Worm (Caenorhabditis elegans) whole organism, early embryonic: ENCODE measurements around the gene srj-5.

ENCODE experiments used
- B0310.2 ChIP-seq: sonication (generic microtip); optimal IDR thresholded peaks from 2 replicates; lab custom pipeline; 2016; ENCODE audit warnings: mild to moderate bottlenecking, missing genetic modification characterization, missing compliant biosample characterization
- F13C5.2 ChIP-seq: sonication (generic microtip); optimal IDR thresholded peaks from 2 replicates; lab custom pipeline; 2017; ENCODE audit warnings: mild to moderate bottlenecking, missing genetic modification characterization, inconsistent platforms, missing compliant biosample characterization
- aly-1 ChIP-seq: sonication (generic microtip); optimal IDR thresholded peaks from 2 replicates; lab custom pipeline; 2016; ENCODE audit warnings: missing genetic modification characterization, missing compliant biosample characterization
- ama-1 ChIP-seq: fragments of 150-350 bp; optimal IDR thresholded peaks from 2 replicates; lab custom pipeline; 2014
- ceh-13 ChIP-seq: fragments of 200-800 bp; sonication (Bioruptor generic); optimal IDR thresholded peaks from 2 replicates; lab custom pipeline; 2018; ENCODE audit warnings: mild to moderate bottlenecking, missing genetic modification characterization, missing compliant biosample characterization
- ceh-36 ChIP-seq: sonication (generic microtip); optimal IDR thresholded peaks from 2 replicates; lab custom pipeline; 2016; ENCODE audit warnings: missing genetic modification characterization, inconsistent platforms, missing compliant biosample characterization
- ets-7 ChIP-seq: sonication (generic microtip); optimal IDR thresholded peaks from 2 replicates; lab custom pipeline; 2016; ENCODE audit warnings: missing genotype, missing genetic modification characterization, missing compliant biosample characterization
- flt-1 ChIP-seq: fragments of 200-800 bp; sonication (Bioruptor generic); IDR thresholded peaks from 2 replicates; pipeline ENCODE4 v1.3.6; 2022; ENCODE audit warnings: missing genetic modification characterization, missing compliant biosample characterization
- hmbx-1 ChIP-seq: sonication (generic microtip); optimal IDR thresholded peaks from 2 replicates; lab custom pipeline; 2016; ENCODE audit warnings: mild to moderate bottlenecking, missing genetic modification characterization, missing compliant biosample characterization
- hmg-4 ChIP-seq: fragments of 200-800 bp; sonication (Bioruptor generic); optimal IDR thresholded peaks from 2 replicates; lab custom pipeline; 2018; ENCODE audit warnings: mild to moderate bottlenecking, missing genetic modification characterization, missing compliant biosample characterization
- hnd-1 ChIP-seq: sonication (generic microtip); optimal IDR thresholded peaks from 2 replicates; lab custom pipeline; 2016; ENCODE audit warnings: missing genetic modification characterization, missing compliant biosample characterization
- pes-1 ChIP-seq: fragments of 200-800 bp; sonication (Bioruptor generic); IDR thresholded peaks from 2 replicates; pipeline ENCODE4 v1.3.6; 2022; ENCODE audit warnings: missing genetic modification reagents, missing genetic modification characterization, missing compliant biosample characterization
- scrt-1 ChIP-seq: fragments of 200-800 bp; sonication (Bioruptor generic); IDR thresholded peaks from 2 replicates; pipeline ENCODE4 v1.3.6; 2022; ENCODE audit warnings: missing genetic modification characterization, missing compliant biosample characterization
- sea-1 ChIP-seq: fragments of 200-800 bp; sonication (Bioruptor generic); conservative IDR thresholded peaks from 2 replicates; pipeline ENCODE4 v1.3.6; 2022; ENCODE audit warnings: missing genetic modification characterization, missing compliant biosample characterization
- tbx-11 ChIP-seq: fragments of 200-800 bp; sonication (Bioruptor generic); IDR thresholded peaks from 2 replicates; pipeline ENCODE4 v1.3.6; 2022; ENCODE audit warnings: missing genetic modification characterization, missing compliant biosample characterization
- tbx-37 ChIP-seq: fragments of 200-800 bp; sonication (Bioruptor generic); conservative IDR thresholded peaks from 2 replicates; pipeline ENCODE4 v1.3.6; 2022; ENCODE audit warnings: missing genetic modification reagents, missing genetic modification characterization, missing compliant biosample characterization
- tra-4 ChIP-seq: sonication (generic microtip); optimal IDR thresholded peaks from 2 replicates; lab custom pipeline; 2017; ENCODE audit warnings: missing genetic modification characterization, missing compliant biosample characterization

The srj-5 gene

ce11 chrV:652940-653339 is at the start of gene srj-5:
Gene srj-5, minus strand, starts transcription at chrV:653040.
- TF ChIP-seq tbx-11 (GFP tag; lab: Robert Waterston, UW) = no peak
- TF ChIP-seq ama-1 (lab: Kevin White, UChicago) = no peak
- TF ChIP-seq aly-1 (tag; lab: Kevin White, UChicago) = no peak
- no peak for TF ChIP-seq F13C5.2
- no peak for TF ChIP-seq flt-1
- TF ChIP-seq hmg-4 (GFP tag; lab: Kevin White, UChicago) = no peak
- TF ChIP-seq ceh-36 (tag; lab: Kevin White, UChicago) = no peak
- TF ChIP-seq ceh-13 (GFP tag; lab: Kevin White, UChicago) = no peak
- no peak for TF ChIP-seq ets-7 (tag; lab: Kevin White, UChicago)
- TF ChIP-seq pes-1 = no peak
- no peak for TF ChIP-seq scrt-1 (GFP tag; lab: Robert Waterston, UW)
- no peak for TF ChIP-seq tbx-37
- TF ChIP-seq hmbx-1 (tag; lab: Kevin White, UChicago) = no peak

- TF ChIP-seq ceh-13 (GFP tag; lab: Kevin White, UChicago) = no peak
- no peak for TF ChIP-seq tbx-37
- no peak for TF ChIP-seq ets-7 (tag; lab: Kevin White, UChicago)
- TF ChIP-seq hnd-1 (tag; lab: Kevin White, UChicago) = no peak
- TF ChIP-seq ceh-36 (tag; lab: Kevin White, UChicago) = no peak
- no peak for TF ChIP-seq sea-1 (GFP tag; lab: Robert Waterston, UW)
- TF ChIP-seq hmg-4 (GFP tag; lab: Kevin White, UChicago) = no peak
- TF ChIP-seq flt-1 = no peak
- TF ChIP-seq aly-1 (tag; lab: Kevin White, UChicago) = no peak
- TF ChIP-seq ama-1 (lab: Kevin White, UChicago) = no peak
- TF ChIP-seq tra-4 (tag; lab: Kevin White, UChicago) = no peak
- no peak for TF ChIP-seq F13C5.2
- TF ChIP-seq scrt-1 (GFP tag; lab: Robert Waterston, UW) = no peak
- TF ChIP-seq tbx-11 (GFP tag; lab: Robert Waterston, UW) = no peak
- no peak for TF ChIP-seq B0310.2 (tag; lab: Kevin White, UChicago)
- TF ChIP-seq pes-1 = no peak
- TF ChIP-seq hmbx-1 (tag; lab: Kevin White, UChicago) = no peak
These were observed 49.4 kb upstream of the srj-5 start, which contains the start of gene srbc-37 for ce11 chrV:702260-702659. Gene srbc-37, plus strand, starts transcription at chrV:702560.

DNA sequence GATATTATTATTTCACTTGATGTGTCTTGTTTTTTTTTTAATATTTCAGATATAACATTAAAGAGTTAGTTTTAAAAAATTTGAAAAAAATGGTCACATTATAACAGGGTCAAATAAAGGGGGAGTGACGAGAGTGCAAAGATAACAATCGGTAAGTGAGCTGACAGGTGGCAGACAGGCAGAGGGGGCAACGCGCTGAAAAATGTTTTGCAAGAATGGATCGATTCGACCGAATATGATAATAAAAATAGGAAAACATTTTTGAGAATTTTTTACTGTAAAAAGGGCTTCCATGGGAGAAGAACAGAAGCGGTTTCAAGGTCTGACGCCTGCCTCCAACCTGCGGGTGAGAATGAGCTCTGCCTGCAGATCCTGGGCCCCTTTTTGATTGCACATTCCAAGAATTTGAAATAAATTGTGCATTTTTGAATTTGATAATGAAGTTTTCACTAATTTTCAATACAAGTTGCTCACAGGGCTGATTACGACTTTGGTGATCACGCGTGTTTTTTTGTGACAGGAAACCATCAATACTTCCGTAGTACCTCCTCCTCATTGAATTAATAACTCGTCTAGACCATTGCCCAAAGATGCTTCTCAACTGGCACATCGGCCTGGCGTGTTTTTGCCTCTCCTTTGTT is 46.8 kb upstream of the srj-5 start, which contains the start of the genes ugt-29 and srx-5:
Gene ugt-29 (minus strand): TSS at position 101 of the 641 bp plus-strand sequence.
Gene srx-5 (plus strand): TSS at position 591 of the 641 bp plus-strand sequence.
- TF ChIP-seq hnd-1 (tag; lab: Kevin White, UChicago) (no peak), tbx-37 (no peak), aly-1 (tag; lab: Kevin White, UChicago) (no peak), B0310.2 (tag; lab: Kevin White, UChicago) (no peak), ama-1 (lab: Kevin White, UChicago) (no peak), scrt-1 (GFP tag; lab: Robert Waterston, UW) (no peak), ets-7 (tag; lab: Kevin White, UChicago) (no peak), tbx-11 (GFP tag; lab: Robert Waterston, UW) (no peak), flt-1 (no peak), ceh-13 (GFP tag; lab: Kevin White, UChicago) (no peak), pes-1 (no peak), hmg-4 (GFP tag; lab: Kevin White, UChicago) (no peak), F13C5.2 (no peak), ceh-36 (tag; lab: Kevin White, UChicago) (no peak), sea-1 (GFP tag; lab: Robert Waterston, UW) (no peak), hmbx-1 (tag; lab: Kevin White, UChicago) (no peak), tra-4 (tag; lab: Kevin White, UChicago) (no peak)

ce11 chrV:699051-699450 is 46.2 kb upstream of the srj-5 start:
- TF ChIP-seq aly-1 (tag; lab: Kevin White, UChicago) (no peak), scrt-1 (GFP tag; lab: Robert Waterston, UW) (no peak), ama-1 (lab: Kevin White, UChicago) (no peak), F13C5.2 (no peak), hmg-4 (GFP tag; lab: Kevin White, UChicago) (no peak), hmbx-1 (tag; lab: Kevin White, UChicago) (no peak)

DNA sequence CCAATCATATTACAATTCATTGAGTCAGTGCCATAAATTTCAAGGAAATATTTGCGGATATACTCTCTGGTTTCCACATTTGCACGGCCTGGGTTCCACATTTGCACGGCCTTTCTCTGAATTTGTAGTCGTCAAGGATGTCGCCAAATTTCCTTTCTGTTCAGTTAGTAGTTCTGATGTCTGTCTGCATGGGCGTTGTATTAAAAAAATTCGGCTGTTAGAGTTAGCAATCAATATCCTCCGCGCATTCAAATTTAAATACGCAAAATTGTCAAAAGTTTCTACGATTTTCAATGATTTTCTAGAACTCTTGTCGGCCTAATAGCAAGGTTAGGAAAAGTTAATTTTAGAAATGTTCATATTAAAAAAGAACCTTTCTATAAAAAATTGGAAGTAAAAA is 43.1 kb upstream of the srj-5 start, which contains the start of gene srj-52:
Gene srj-52 (minus strand): TSS at position 101 of the 400 bp plus-strand sequence.
- no peak for TF ChIP-seq hmbx-1 (tag; lab: Kevin White, UChicago)
- TF ChIP-seq tra-4 (tag; lab: Kevin White, UChicago) = no peak

ce11 chrV:694625-695024 is 41.8 kb upstream of the srj-5 start, which contains the start of gene srj-53:
Gene srj-53, minus strand, starts transcription at chrV:694725.
- TF ChIP-seq tbx-11 (GFP tag; lab: Robert Waterston, UW) (no peak), flt-1 (no peak), aly-1 (tag; lab: Kevin White, UChicago) (no peak), ama-1 (lab: Kevin White, UChicago) (no peak), F13C5.2 (no peak), B0310.2 (tag; lab: Kevin White, UChicago) (no peak), ceh-36 (tag; lab: Kevin White, UChicago) (no peak), ceh-13 (GFP tag; lab: Kevin White, UChicago) (no peak), pes-1 (no peak), tbx-37 (no peak), hmg-4 (GFP tag; lab: Kevin White, UChicago) (no peak), sea-1 (GFP tag; lab: Robert Waterston, UW) (no peak)

ce11 chrV:692720-693422 is 40.0 kb upstream of the srj-5 start, which contains the start of gene srx-4:
Gene srx-4, minus strand, starts transcription at chrV:692770.
- no peak for TF ChIP-seq ceh-36 (tag; lab: Kevin White, UChicago)
- TF ChIP-seq ceh-13 (GFP tag; lab: Kevin White, UChicago) = no peak
- TF ChIP-seq aly-1 (tag; lab: Kevin White, UChicago) = no peak
- TF ChIP-seq F13C5.2 = no peak
- no peak for TF ChIP-seq sea-1 (GFP tag; lab: Robert Waterston, UW)
- TF ChIP-seq ama-1 (lab: Kevin White, UChicago) = no peak
- no peak for TF ChIP-seq hnd-1 (tag; lab: Kevin White, UChicago)
- no peak for TF ChIP-seq pes-1
- no peak for TF ChIP-seq tbx-11 (GFP tag; lab: Robert Waterston, UW)
